Fruit fly (Drosophila melanogaster) whole organism, pupa: ENCODE data around the gene CG7707.
A peak's percentile ranks its signal among the peaks of the same experiment; 100 is the strongest.

ENCODE experiments used
- CG10348 ChIP-seq: fragments of 200-800 bp; sonication (Bioruptor generic); IDR thresholded peaks from 2 replicates; pipeline ENCODE4 v1.3.6; 2022; ENCODE audit warnings: missing biosample characterization, missing genetic modification characterization
- CG12605 ChIP-seq: fragments of 200-800 bp; sonication (Bioruptor generic); IDR thresholded peaks from 2 replicates; pipeline ENCODE4 v1.3.6; 2022; ENCODE audit warnings: missing biosample characterization, missing genetic modification characterization
- CG13204 ChIP-seq: fragments of 200-800 bp; sonication (Bioruptor generic); optimal IDR thresholded peaks from 2 replicates; lab custom pipeline; 2018; ENCODE audit warnings: missing biosample characterization, mild to moderate bottlenecking, missing genetic modification characterization, moderate library complexity
- CG14655 ChIP-seq: fragments of 200-800 bp; sonication (Bioruptor generic); optimal IDR thresholded peaks from 3 replicates; lab custom pipeline; 2017; ENCODE audit warnings: mild to moderate bottlenecking, missing biosample characterization, missing genetic modification reagents, missing genetic modification characterization
- CG15710 ChIP-seq: fragments of 200-800 bp; sonication (Bioruptor generic); optimal IDR thresholded peaks from 2 replicates; lab custom pipeline; 2018; ENCODE audit warnings: missing biosample characterization, mild to moderate bottlenecking, missing genetic modification characterization, moderate library complexity
- CG17806 ChIP-seq: fragments of 200-800 bp; sonication (Bioruptor generic); optimal IDR thresholded peaks from 2 replicates; lab custom pipeline; 2018; ENCODE audit warnings: missing biosample characterization, mild to moderate bottlenecking, missing genetic modification characterization, moderate library complexity
- CG32121 ChIP-seq: fragments of 200-800 bp; sonication (Bioruptor generic); IDR thresholded peaks from 2 replicates; pipeline ENCODE4 v1.3.6; 2022; ENCODE audit warnings: missing biosample characterization, missing genetic modification characterization
- CG34367 ChIP-seq: fragments of 200-800 bp; sonication (Bioruptor generic); optimal IDR thresholded peaks from 2 replicates; lab custom pipeline; 2018; ENCODE audit warnings: missing biosample characterization, mild to moderate bottlenecking, missing genetic modification characterization
- CG4496 ChIP-seq: fragments of 200-800 bp; sonication (Bioruptor generic); IDR thresholded peaks from 3 replicates; pipeline ENCODE4 v1.3.6; 2022; ENCODE audit warnings: missing biosample characterization, missing genetic modification characterization
- CG8159 ChIP-seq: fragments of 200-800 bp; sonication (Bioruptor generic); optimal IDR thresholded peaks from 3 replicates; lab custom pipeline; 2018; ENCODE audit warnings: missing biosample characterization, mild to moderate bottlenecking, missing genetic modification characterization, moderate library complexity
- CG8301 ChIP-seq: fragments of 200-800 bp; sonication (Bioruptor generic); optimal IDR thresholded peaks from 2 replicates; lab custom pipeline; 2018; ENCODE audit warnings: missing biosample characterization, mild to moderate bottlenecking, missing genetic modification characterization
- CG9948 ChIP-seq: fragments of 200-800 bp; sonication (Bioruptor generic); optimal IDR thresholded peaks from 2 replicates; lab custom pipeline; 2018; ENCODE audit warnings: missing biosample characterization, mild to moderate bottlenecking, missing genetic modification characterization, moderate library complexity
- D1 ChIP-seq: fragments of 200-800 bp; sonication (Bioruptor generic); optimal IDR thresholded peaks from 2 replicates; lab custom pipeline; 2018; ENCODE audit warnings: missing biosample characterization, mild to moderate bottlenecking, missing genetic modification characterization, moderate library complexity
- EcR ChIP-seq: fragments of 200-800 bp; sonication (Bioruptor generic); optimal IDR thresholded peaks from 3 replicates; lab custom pipeline; 2019; ENCODE audit warnings: missing biosample characterization, missing genetic modification characterization, mild to moderate bottlenecking, moderate library complexity, missing genetic modification reagents
- Ets98B ChIP-seq: fragments of 200-800 bp; sonication (Bioruptor generic); IDR thresholded peaks from 2 replicates; pipeline ENCODE4 v1.3.6; 2022; ENCODE audit warnings: missing biosample characterization, missing genetic modification characterization
- Pif1A ChIP-seq: fragments of 200-800 bp; sonication (Bioruptor generic); optimal IDR thresholded peaks from 3 replicates; lab custom pipeline; 2016; ENCODE audit warnings: missing biosample characterization, missing genetic modification characterization
- Pif1B ChIP-seq: fragments of 200-800 bp; sonication (Bioruptor generic); optimal IDR thresholded peaks from 3 replicates; lab custom pipeline; 2016; ENCODE audit warnings: missing biosample characterization, missing genetic modification characterization
- Snoo ChIP-seq: fragments of 200-800 bp; sonication (Bioruptor generic); optimal IDR thresholded peaks from 3 replicates; lab custom pipeline; 2017; ENCODE audit warnings: missing biosample characterization, mild to moderate bottlenecking, missing genetic modification characterization, inconsistent platforms
- fd96Ca ChIP-seq: fragments of 200-800 bp; sonication (Bioruptor generic); IDR thresholded peaks from 3 replicates; pipeline ENCODE4 v1.3.6; 2022; ENCODE audit warnings: missing biosample characterization, missing genetic modification characterization
- gl ChIP-seq: fragments of 200-800 bp; sonication (Bioruptor generic); optimal IDR thresholded peaks from 2 replicates; lab custom pipeline; 2018; ENCODE audit warnings: missing biosample characterization, mild to moderate bottlenecking, missing genetic modification characterization
- rn ChIP-seq: fragments of 200-800 bp; sonication (Bioruptor generic); IDR thresholded peaks from 2 replicates; pipeline ENCODE4 v1.3.6; 2022; ENCODE audit warnings: missing biosample characterization, missing genetic modification characterization

CG7707 gene

dm6 chr3L:17237003-17237402 is 6.2 kb upstream of the CG7707 start:
- TF ChIP-seq fd96Ca (GFP tag; lab: Robert Waterston, UW): no peak
- no peak for TF ChIP-seq Pif1B (GFP tag; lab: Kevin White, UChicago)
- no peak for TF ChIP-seq gl (tag; lab: Kevin White, UChicago)
- TF ChIP-seq CG15710 (tag; lab: Kevin White, UChicago): no peak
- TF ChIP-seq, all 21 proteins: peak for 0

DNA sequence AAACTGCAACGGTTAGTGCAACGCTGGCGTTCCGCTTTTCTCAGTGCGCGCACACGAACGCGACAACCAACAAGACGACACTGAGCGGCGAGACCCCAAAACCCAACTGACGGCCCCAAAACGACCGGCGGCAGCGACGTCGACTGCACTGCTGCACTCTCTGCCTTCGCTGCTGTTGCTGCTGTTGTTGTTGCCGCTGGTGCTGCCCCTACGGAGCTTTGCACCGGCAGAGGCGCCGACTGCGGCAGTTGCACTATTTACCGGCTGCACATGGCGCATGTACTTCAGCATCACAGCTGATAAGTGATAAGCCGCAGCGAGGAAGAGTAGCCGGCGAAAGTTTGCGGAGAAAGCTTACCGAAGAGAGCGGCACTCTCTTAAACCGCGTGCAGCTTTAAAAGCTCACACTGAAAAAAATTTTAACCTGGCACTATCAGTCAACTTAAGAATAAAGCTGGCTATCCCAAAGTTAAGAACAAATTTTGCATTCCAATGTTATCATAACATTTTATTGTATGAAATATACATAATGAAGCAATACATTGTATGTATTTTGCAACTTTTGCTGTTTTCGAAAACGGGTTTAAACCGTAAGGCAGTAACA is 5.0 kb upstream of the CG7707 start, which contains the start of gene Rbp6:
Rbp6 (minus strand) TSS at position 84 of the 604 bp plus-strand sequence.
- TF ChIP-seq rn (GFP tag; lab: Robert Waterston, UW) (no peak), CG9948 (tag; lab: Kevin White, UChicago) (peak; percentile 33), gl (tag; lab: Kevin White, UChicago) (no peak), CG32121 (GFP tag; lab: Robert Waterston, UW) (peak; percentile 41; the same call in 1 of the 2 replicates), Ets98B (GFP tag; lab: Robert Waterston, UW) (peak; percentile 64), CG8159 (tag; lab: Kevin White, UChicago) (no peak), CG17806 (tag; lab: Kevin White, UChicago) (peak; percentile 37), CG15710 (tag; lab: Kevin White, UChicago) (no peak), Snoo (tag; lab: Kevin White, UChicago) (peak; percentile 35), CG10348 (GFP tag; lab: Robert Waterston, UW) (peak; percentile 15; the same call in 1 of the 2 replicates), Pif1B (GFP tag; lab: Kevin White, UChicago) (peak; percentile 34), Pif1A (GFP tag; lab: Kevin White, UChicago) (peak; percentile 41), fd96Ca (GFP tag; lab: Robert Waterston, UW) (peak; percentile 34; the same call in 1 of the 3 replicates), CG34367 (no peak), D1 (no peak), CG13204 (GFP tag; lab: Kevin White, UChicago) (peak; percentile 63), CG8301 (tag; lab: Kevin White, UChicago) (peak; percentile 49), CG4496 (GFP tag; lab: Robert Waterston, UW) (peak; percentile 75), CG14655 (GFP tag; lab: Kevin White, UChicago) (peak; percentile 59), EcR (no peak), CG12605 (GFP tag; lab: Robert Waterston, UW) (no peak)

DNA sequence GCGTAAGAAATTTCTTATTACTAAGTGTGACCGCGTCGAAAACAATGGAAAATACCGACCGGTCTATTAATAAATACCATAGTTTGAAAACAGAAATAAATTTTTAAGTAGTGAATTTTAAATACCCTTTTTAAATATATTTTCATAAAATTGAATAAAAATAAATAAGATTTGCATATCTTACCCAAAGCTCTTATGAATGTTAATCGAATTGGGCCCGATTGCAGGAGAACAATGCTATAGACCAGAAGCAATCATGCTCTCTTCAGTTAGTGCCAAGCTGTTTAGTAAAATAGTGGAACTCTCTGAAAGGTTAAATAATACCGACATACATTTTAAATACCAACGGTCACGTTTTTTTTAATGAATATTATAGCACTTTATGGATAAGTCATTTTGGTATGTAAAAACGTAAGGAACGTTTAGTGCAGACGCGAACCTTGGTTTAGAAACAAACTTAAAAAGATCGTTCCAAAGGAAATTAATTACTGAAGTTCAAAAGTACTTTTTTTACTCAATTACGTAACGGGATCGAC is 1.1 kb upstream of the CG7707 start, which contains the start of gene Afg3l2:
Afg3l2 (minus strand) TSS at position 51 of the 536 bp plus-strand sequence.
- TF ChIP-seq D1 (peak; percentile 35), CG14655 (GFP tag; lab: Kevin White, UChicago) (peak; percentile 66), CG32121 (GFP tag; lab: Robert Waterston, UW) (no peak), CG17806 (tag; lab: Kevin White, UChicago) (no peak), CG8159 (tag; lab: Kevin White, UChicago) (peak; percentile 79), rn (GFP tag; lab: Robert Waterston, UW) (peak; percentile 33; the same call in 1 of the 2 replicates), Pif1A (GFP tag; lab: Kevin White, UChicago) (peak; percentile 65), CG13204 (GFP tag; lab: Kevin White, UChicago) (no peak), EcR (no peak), CG10348 (GFP tag; lab: Robert Waterston, UW) (no peak), gl (tag; lab: Kevin White, UChicago) (no peak), Snoo (tag; lab: Kevin White, UChicago) (no peak), CG34367 (no peak), CG12605 (GFP tag; lab: Robert Waterston, UW) (peak; percentile 33; the same call in 1 of the 2 replicates), Ets98B (GFP tag; lab: Robert Waterston, UW) (peak; percentile 78), CG9948 (tag; lab: Kevin White, UChicago) (peak; percentile 47), Pif1B (GFP tag; lab: Kevin White, UChicago) (peak; percentile 55), CG8301 (tag; lab: Kevin White, UChicago) (peak; percentile 77), CG4496 (GFP tag; lab: Robert Waterston, UW) (peak; percentile 85), fd96Ca (GFP tag; lab: Robert Waterston, UW) (peak; percentile 72), CG15710 (tag; lab: Kevin White, UChicago) (peak; percentile 47)

- TF ChIP-seq Pif1B (GFP tag; lab: Kevin White, UChicago): no peak
- no peak for TF ChIP-seq Snoo (tag; lab: Kevin White, UChicago)
- no peak for TF ChIP-seq CG9948 (tag; lab: Kevin White, UChicago)
- no peak for TF ChIP-seq D1
- TF ChIP-seq, all 21 proteins: peak for 0
These were observed 2.4 kb downstream of the CG7707 start for dm6 chr3L:17245594-17245993.

DNA sequence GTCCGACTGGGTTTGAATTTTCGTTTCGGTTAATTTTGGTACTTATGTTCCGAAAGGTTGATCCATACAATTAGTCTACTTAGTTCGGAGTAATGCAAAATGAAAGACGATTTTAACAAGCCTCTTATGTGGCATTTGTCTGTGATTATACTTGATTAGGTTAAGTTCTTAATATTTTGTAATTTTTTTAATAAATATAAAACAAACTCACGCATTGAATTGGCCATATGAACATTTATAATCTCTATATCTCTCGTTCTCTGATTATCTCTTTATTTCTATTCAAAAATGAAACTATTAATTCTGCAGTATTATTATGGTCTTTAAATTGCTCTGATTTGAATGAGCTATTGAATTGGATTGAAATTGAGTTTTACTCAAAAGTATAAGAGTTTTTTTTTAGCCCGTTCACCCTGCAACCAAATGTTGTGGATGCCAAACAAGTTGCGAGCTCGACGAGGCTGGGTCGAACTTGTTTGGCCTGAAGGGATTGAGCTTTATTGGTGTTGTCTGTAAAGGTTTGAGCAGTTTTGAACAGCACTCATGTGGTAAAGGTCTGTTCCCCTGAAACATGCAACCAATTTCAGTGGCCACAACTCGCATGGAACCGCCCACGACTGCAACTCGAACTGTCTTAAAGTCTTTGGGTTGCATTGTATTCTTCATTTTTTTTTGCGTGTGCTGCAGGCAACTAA is 10.8 kb downstream of the CG7707 start, which contains the start of gene CG6497:
CG6497 (minus strand) TSS at position 51 of the 695 bp plus-strand sequence.
- no peak for TF ChIP-seq CG8301 (tag; lab: Kevin White, UChicago)
- TF ChIP-seq D1: no peak
- no peak for TF ChIP-seq CG14655 (GFP tag; lab: Kevin White, UChicago)
- TF ChIP-seq Snoo (tag; lab: Kevin White, UChicago): no peak
- TF ChIP-seq CG12605 (GFP tag; lab: Robert Waterston, UW): no peak
- no peak for TF ChIP-seq CG17806 (tag; lab: Kevin White, UChicago)
- no peak for TF ChIP-seq CG4496 (GFP tag; lab: Robert Waterston, UW)
- no peak for TF ChIP-seq Pif1B (GFP tag; lab: Kevin White, UChicago)
- TF ChIP-seq CG32121 (GFP tag; lab: Robert Waterston, UW): no peak
- TF ChIP-seq CG13204 (GFP tag; lab: Kevin White, UChicago): no peak
- no peak for TF ChIP-seq fd96Ca (GFP tag; lab: Robert Waterston, UW)
- no peak for TF ChIP-seq CG8159 (tag; lab: Kevin White, UChicago)
- no peak for TF ChIP-seq CG34367
- TF ChIP-seq CG15710 (tag; lab: Kevin White, UChicago): no peak
- no peak for TF ChIP-seq rn (GFP tag; lab: Robert Waterston, UW)
- no peak for TF ChIP-seq CG9948 (tag; lab: Kevin White, UChicago)
- no peak for TF ChIP-seq gl (tag; lab: Kevin White, UChicago)
- TF ChIP-seq EcR: no peak
- no peak for TF ChIP-seq Ets98B (GFP tag; lab: Robert Waterston, UW)
